Fruit fly (Drosophila melanogaster): ENCODE data around the gene CG33687.
A peak's percentile ranks its signal among the peaks of the same experiment; 100 is the strongest.

DNA sequence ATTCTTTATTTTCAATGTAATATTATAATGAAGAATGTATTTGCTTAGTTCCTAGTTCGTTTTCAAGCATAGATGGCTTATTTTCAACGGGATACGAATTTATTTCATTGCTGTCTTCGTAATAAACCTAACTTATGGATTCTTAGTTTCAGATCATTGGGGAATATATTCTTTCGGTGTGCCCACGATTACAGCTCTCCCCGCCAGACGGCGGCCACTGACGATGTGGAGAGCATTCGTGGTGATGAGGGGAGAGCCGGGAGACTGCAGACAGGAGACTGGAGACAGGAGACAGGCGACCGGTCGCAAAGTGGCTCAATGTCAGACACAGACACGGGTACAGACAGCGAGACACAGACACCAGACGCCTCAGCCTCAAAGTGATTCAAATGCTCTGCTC is 20.4 kb upstream of the CG33687 start:
- peak; percentile 8 for TF ChIP-seq Pif1B (GFP tag; optimal IDR thresholded peaks at IDR 0.05)
- TF ChIP-seq CG15710 (tag; optimal IDR thresholded peaks at IDR 0.05): peak; percentile 52
- TF ChIP-seq CG17806 (tag; optimal IDR thresholded peaks at IDR 0.05): peak; percentile 35
- peak; percentile 46; the same call in 1 of the 3 replicates for TF ChIP-seq CG4496 (GFP tag; IDR thresholded peaks at IDR 0.05)
- TF ChIP-seq EcR (GFP tag; optimal IDR thresholded peaks at IDR 0.05): no peak
- TF ChIP-seq rn (GFP tag; IDR thresholded peaks at IDR 0.05): no peak

Data from whole organism, pupa.